Fruit fly (Drosophila melanogaster) whole organism, embryonic: ENCODE results near the gene CG33098.

Experiments used
- BEAF-32 ChIP-seq: fragments of 200-800 bp; sonication (Bioruptor generic); optimal IDR thresholded peaks from 3 replicates; lab custom pipeline; 2017; ENCODE audit warnings: missing biosample characterization, missing genetic modification characterization, mild to moderate bottlenecking, moderate library complexity, missing genetic modification reagents
- CG10209 ChIP-seq: fragments of 200-800 bp; sonication (Bioruptor generic); optimal IDR thresholded peaks from 3 replicates; lab custom pipeline; 2017; ENCODE audit warnings: missing biosample characterization, mild to moderate bottlenecking, missing genetic modification characterization, missing genetic modification reagents
- CG10321 ChIP-seq: fragments of 200-800 bp; sonication (Bioruptor generic); IDR thresholded peaks from 2 replicates; pipeline ENCODE4 v1.3.6; 2022; ENCODE audit warnings: missing biosample characterization, missing genetic modification characterization
- CG11560 ChIP-seq: fragments of 200-800 bp; sonication (Bioruptor generic); IDR thresholded peaks from 3 replicates; pipeline ENCODE4 v1.3.6; 2022; ENCODE audit warnings: missing biosample characterization, missing genetic modification characterization
- CG12659 ChIP-seq: fragments of 200-800 bp; sonication (Bioruptor generic); optimal IDR thresholded peaks from 3 replicates; lab custom pipeline; 2017; ENCODE audit warnings: mild to moderate bottlenecking, missing biosample characterization, missing genetic modification reagents, missing genetic modification characterization
- CG1603 ChIP-seq: fragments of 200-800 bp; sonication (Bioruptor generic); optimal IDR thresholded peaks from 2 replicates; lab custom pipeline; 2019; ENCODE audit warnings: missing biosample characterization, mild to moderate bottlenecking, missing genetic modification characterization, moderate library complexity
- CG16813 ChIP-seq: fragments of 200-800 bp; sonication (Bioruptor generic); IDR thresholded peaks from 3 replicates; pipeline ENCODE4 v1.3.6; 2022; ENCODE audit warnings: missing biosample characterization, missing genetic modification characterization; ENCODE audit not compliant: partially characterized antibody
- CG17186 ChIP-seq: fragments of 200-800 bp; sonication (Bioruptor generic); optimal IDR thresholded peaks from 3 replicates; lab custom pipeline; 2017; ENCODE audit warnings: missing biosample characterization, missing genetic modification reagents, missing genetic modification characterization
- CG1792 ChIP-seq: fragments of 200-800 bp; sonication (Bioruptor generic); optimal IDR thresholded peaks from 2 replicates; lab custom pipeline; 2016; ENCODE audit warnings: missing biosample characterization, missing genetic modification characterization
- CG1832 ChIP-seq: fragments of 200-800 bp; sonication (Bioruptor generic); optimal IDR thresholded peaks from 2 replicates; lab custom pipeline; 2017; ENCODE audit warnings: missing biosample characterization, mild to moderate bottlenecking, missing genetic modification characterization, inconsistent platforms
- CG2199 ChIP-seq: fragments of 200-800 bp; sonication (Bioruptor generic); IDR thresholded peaks from 3 replicates; pipeline ENCODE4 v1.3.6; 2022; ENCODE audit warnings: missing biosample characterization, missing genetic modification characterization
- CG2712 ChIP-seq: fragments of 200-800 bp; optimal IDR thresholded peaks from 3 replicates; lab custom pipeline; 2019; ENCODE audit warnings: missing biosample characterization, mild to moderate bottlenecking, missing genetic modification characterization, moderate library complexity
- CG30403 ChIP-seq: fragments of 200-800 bp; sonication (Bioruptor generic); optimal IDR thresholded peaks from 3 replicates; lab custom pipeline; 2016; ENCODE audit warnings: missing biosample characterization, missing genetic modification characterization
- CG31441 ChIP-seq: fragments of 200-800 bp; sonication (Bioruptor generic); IDR thresholded peaks from 2 replicates; pipeline ENCODE4 v1.3.6; 2022; ENCODE audit warnings: missing biosample characterization, missing genetic modification characterization
- CG33213 ChIP-seq: fragments of 200-800 bp; sonication (Bioruptor generic); optimal IDR thresholded peaks from 3 replicates; lab custom pipeline; 2016; ENCODE audit warnings: missing biosample characterization, missing genetic modification characterization
- CG34422 ChIP-seq: fragments of 200-800 bp; sonication (Bioruptor generic); IDR thresholded peaks from 3 replicates; pipeline ENCODE4 v1.3.6; 2022; ENCODE audit warnings: missing biosample characterization, missing genetic modification characterization
- CG3995 ChIP-seq: fragments of 200-800 bp; sonication (Bioruptor generic); optimal IDR thresholded peaks from 3 replicates; lab custom pipeline; 2016; ENCODE audit warnings: missing biosample characterization, missing genetic modification characterization
- CG42726 ChIP-seq: fragments of 200-800 bp; sonication (Bioruptor generic); IDR thresholded peaks from 2 replicates; pipeline ENCODE4 v1.3.6; 2022; ENCODE audit warnings: missing biosample characterization, missing genetic modification characterization; ENCODE audit not compliant: partially characterized antibody
- CG4328 ChIP-seq: fragments of 200-800 bp; sonication (Bioruptor generic); optimal IDR thresholded peaks from 3 replicates; lab custom pipeline; 2017; ENCODE audit warnings: missing biosample characterization, missing genetic modification reagents, missing genetic modification characterization
- CG6254 ChIP-seq: fragments of 200-800 bp; sonication (Bioruptor generic); optimal IDR thresholded peaks from 3 replicates; lab custom pipeline; 2017; ENCODE audit warnings: mild to moderate bottlenecking, missing biosample characterization, missing genetic modification reagents, missing genetic modification characterization
- CG7963 ChIP-seq: fragments of 200-800 bp; sonication (Bioruptor generic); IDR thresholded peaks from 3 replicates; pipeline ENCODE4 v1.3.6; 2022; ENCODE audit warnings: missing biosample characterization, missing genetic modification characterization; ENCODE audit not compliant: partially characterized antibody
- CG8478 ChIP-seq: fragments of >200 bp; optimal IDR thresholded peaks from 2 replicates; lab custom pipeline; 2018
- CG8924 ChIP-seq: fragments of 200-800 bp; optimal IDR thresholded peaks from 3 replicates; lab custom pipeline; 2019; ENCODE audit warnings: missing biosample characterization, mild to moderate bottlenecking, missing genetic modification characterization, moderate library complexity
- CoRest ChIP-seq: fragments of 200-800 bp; sonication (Bioruptor generic); optimal IDR thresholded peaks from 3 replicates; lab custom pipeline; 2018; ENCODE audit warnings: missing biosample characterization, mild to moderate bottlenecking, missing genetic modification characterization, moderate library complexity
- ERR ChIP-seq: fragments of 200-800 bp; sonication (Bioruptor generic); optimal IDR thresholded peaks from 2 replicates; lab custom pipeline; 2016; ENCODE audit warnings: missing biosample characterization, missing genetic modification characterization
- HLH4C ChIP-seq: fragments of 200-800 bp; sonication (Bioruptor generic); IDR thresholded peaks from 3 replicates; pipeline ENCODE4 v1.3.6; 2022; ENCODE audit warnings: missing biosample characterization, missing genetic modification characterization; ENCODE audit not compliant: partially characterized antibody
- MESR4 ChIP-seq: fragments of 200-800 bp; sonication (Bioruptor generic); optimal IDR thresholded peaks from 2 replicates; lab custom pipeline; 2018; ENCODE audit warnings: missing biosample characterization, mild to moderate bottlenecking, missing genetic modification characterization, moderate library complexity
- Med ChIP-seq: fragments of 200-800 bp; sonication (Bioruptor generic); peaks from one replicate; lab custom pipeline; 2016; ENCODE audit warnings: missing biosample characterization, missing genetic modification characterization, mild to moderate bottlenecking, inconsistent platforms, moderate library complexity
- Meics ChIP-seq: fragments of 200-800 bp; sonication (Bioruptor generic); optimal IDR thresholded peaks from 2 replicates; lab custom pipeline; 2017; ENCODE audit warnings: missing biosample characterization, mild to moderate bottlenecking, missing genetic modification characterization
- Myb ChIP-seq: fragments of 200-800 bp; sonication (Bioruptor generic); optimal IDR thresholded peaks from 2 replicates; lab custom pipeline; 2016; ENCODE audit warnings: missing biosample characterization, missing genetic modification characterization
- Rfx ChIP-seq: fragments of 200-800 bp; sonication (Bioruptor generic); IDR thresholded peaks from 2 replicates; pipeline ENCODE4 v1.3.6; 2022; ENCODE audit warnings: missing biosample characterization, missing genetic modification characterization
- Sry-δ ChIP-seq: fragments of 200-800 bp; sonication (Bioruptor generic); optimal IDR thresholded peaks from 2 replicates; lab custom pipeline; 2016; ENCODE audit warnings: missing biosample characterization, missing genetic modification characterization
- Trl ChIP-seq, 3 experiments: fragments of >200 bp in 2 of 3; fragments of 200-800 bp in 1 of 3; sonication (Bioruptor generic) in 1 of 3; optimal IDR thresholded peaks; 2 replicates in 1 of 3; 3 replicates in 2 of 3; lab custom pipeline; 2016 to 2017; ENCODE audit warnings: missing biosample characterization in 1 of 3, missing genetic modification characterization in 1 of 3
- bcd ChIP-seq: fragments of 200-800 bp; sonication (Bioruptor generic); optimal IDR thresholded peaks from 2 replicates; lab custom pipeline; 2017; ENCODE audit warnings: missing biosample characterization, mild to moderate bottlenecking, missing genetic modification characterization
- crc ChIP-seq: fragments of 200-800 bp; sonication (Bioruptor generic); optimal IDR thresholded peaks from 2 replicates; lab custom pipeline; 2016; ENCODE audit warnings: missing biosample characterization, missing genetic modification characterization
- crp ChIP-seq, 2 experiments: fragments of 200-800 bp; sonication (Bioruptor generic); optimal IDR thresholded peaks; 2 replicates in 1 of 2; 3 replicates in 1 of 2; lab custom pipeline; 2017; ENCODE audit warnings: missing biosample characterization in 2 of 2, missing genetic modification characterization in 2 of 2, mild to moderate bottlenecking in 1 of 2, moderate library complexity in 1 of 2
- disco-r ChIP-seq: fragments of 200-800 bp; sonication (Bioruptor generic); optimal IDR thresholded peaks from 2 replicates; lab custom pipeline; 2016; ENCODE audit warnings: missing biosample characterization, missing genetic modification characterization
- dm ChIP-seq: fragments of 200-800 bp; sonication (Bioruptor generic); optimal IDR thresholded peaks from 3 replicates; lab custom pipeline; 2016; ENCODE audit warnings: missing biosample characterization, missing genetic modification characterization
- gfzf ChIP-seq: fragments of 200-800 bp; sonication (Bioruptor generic); optimal IDR thresholded peaks from 2 replicates; lab custom pipeline; 2016; ENCODE audit warnings: missing biosample characterization, mild to moderate bottlenecking, missing genetic modification characterization, moderate library complexity
- hkb ChIP-seq, 2 experiments: fragments of 200-800 bp in 1 of 2; fragments of >200 bp in 1 of 2; sonication (Bioruptor generic) in 1 of 2; IDR thresholded peaks in 1 of 2; optimal IDR thresholded peaks in 1 of 2; 2 replicates each; pipeline versions ENCODE4 v1.3.6 to Lab custom; 2017 to 2022; ENCODE audit warnings: missing biosample characterization in 1 of 2, missing genetic modification characterization in 1 of 2
- kni ChIP-seq: fragments of 200-800 bp; sonication (Bioruptor generic); optimal IDR thresholded peaks from 3 replicates; lab custom pipeline; 2017; ENCODE audit warnings: mild to moderate bottlenecking, missing biosample characterization, missing genetic modification reagents, missing genetic modification characterization
- lola ChIP-seq, 3 experiments: fragments of >200 bp in 2 of 3; fragments of 200-800 bp in 1 of 3; sonication (Bioruptor generic) in 1 of 3; optimal IDR thresholded peaks; 2 replicates each; lab custom pipeline; 2017 to 2019; ENCODE audit warnings: missing biosample characterization in 3 of 3, missing genetic modification characterization in 3 of 3, mild to moderate bottlenecking in 1 of 3, moderate library complexity in 1 of 3
- maf-S ChIP-seq: fragments of 200-800 bp; sonication (Bioruptor generic); optimal IDR thresholded peaks from 2 replicates; lab custom pipeline; 2016; ENCODE audit warnings: missing biosample characterization, missing genetic modification characterization
- shn ChIP-seq: fragments of 200-800 bp; sonication (Bioruptor generic); optimal IDR thresholded peaks from 3 replicates; lab custom pipeline; 2016; ENCODE audit warnings: missing biosample characterization, missing genetic modification characterization
- sim ChIP-seq: fragments of 200-800 bp; sonication (Bioruptor generic); IDR thresholded peaks from 2 replicates; pipeline ENCODE4 v1.3.6; 2022; ENCODE audit warnings: missing biosample characterization, missing genetic modification characterization
- sob ChIP-seq: fragments of 200-800 bp; sonication (Bioruptor generic); IDR thresholded peaks from 2 replicates; pipeline ENCODE4 v1.3.6; 2022; ENCODE audit warnings: missing biosample characterization, missing genetic modification characterization
- tio ChIP-seq: fragments of 200-800 bp; sonication (Bioruptor generic); optimal IDR thresholded peaks from 2 replicates; lab custom pipeline; 2017; ENCODE audit warnings: missing biosample characterization, missing genetic modification characterization, inconsistent platforms

CG33098 gene

DNA sequence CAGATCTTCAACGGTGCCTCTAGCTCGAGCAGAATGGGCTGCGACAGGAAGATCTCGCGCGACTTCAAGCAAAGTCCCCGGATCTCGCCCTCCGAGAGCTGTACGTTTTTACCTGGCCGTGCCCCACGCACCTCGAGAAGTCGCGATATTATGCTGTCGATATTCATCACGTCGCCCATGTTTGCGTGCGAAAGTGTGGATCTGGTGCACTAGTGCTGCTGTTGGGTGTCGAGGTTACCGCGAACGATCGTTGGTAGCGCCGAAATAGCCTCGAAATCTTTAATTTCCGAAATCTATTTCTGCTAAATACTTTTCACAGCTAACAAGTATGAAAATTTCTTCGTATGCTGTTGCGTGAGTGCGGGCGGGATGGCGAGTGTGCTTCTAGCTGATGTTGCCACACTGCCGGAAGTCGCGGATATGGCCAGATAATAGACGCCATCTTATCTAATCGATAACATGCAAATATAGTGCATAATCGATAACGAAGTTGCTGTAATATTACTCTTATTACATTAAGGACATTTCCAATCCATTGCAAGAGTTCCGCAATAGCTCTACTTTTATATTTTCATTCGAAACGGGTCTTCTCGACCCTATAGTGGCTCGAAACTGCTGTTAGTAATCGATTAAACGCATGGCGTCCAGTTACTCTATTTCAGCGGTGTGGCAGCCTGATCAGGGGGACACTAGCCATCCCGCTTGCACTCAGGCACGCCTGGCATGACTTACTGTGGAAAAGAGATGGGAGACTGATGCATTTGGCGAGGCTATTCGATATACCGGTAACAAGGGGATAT lies 38.7 kb downstream of the CG33098 start, which contains the start of gene Pp1-87B (continued):
- TF ChIP-seq Trl (optimal IDR thresholded peaks at IDR 0.05; lab: Kevin White, UChicago) (no peak), Trl (GFP tag; optimal IDR thresholded peaks at IDR 0.05; lab: Kevin White, UChicago) (peak; percentile 7), MESR4 (GFP tag; lab: Kevin White, UChicago) (peak; percentile 98), CG16813 (GFP tag; lab: Robert Waterston, UW) (peak; percentile 55; the same call in 1 of the 3 replicates), Rfx (GFP tag; lab: Robert Waterston, UW) (no peak), CG17186 (GFP tag; lab: Kevin White, UChicago) (peak; percentile 54), crc (GFP tag; lab: Kevin White, UChicago) (no peak), CG34422 (peak; percentile 31; the same call in 1 of the 3 replicates), lola (GFP tag; optimal IDR thresholded peaks at IDR 0.05; lab: Kevin White, UChicago) (peak in 1 of 3 experiments; percentile 28), ERR (GFP tag; lab: Kevin White, UChicago) (no peak), CG7963 (GFP tag; lab: Robert Waterston, UW) (no peak), crp (GFP tag; optimal IDR thresholded peaks at IDR 0.05; lab: Kevin White, UChicago) (peak in 1 of 2 experiments; percentile 8), CG30403 (GFP tag; lab: Kevin White, UChicago) (peak; percentile 39), hkb (optimal IDR thresholded peaks at IDR 0.05; lab: Kevin White, UChicago) (peak; percentile 92), hkb (GFP tag; IDR thresholded peaks at IDR 0.05; lab: Robert Waterston, UW) (no peak), CoRest (peak; percentile 63), CG2199 (GFP tag; lab: Robert Waterston, UW) (no peak), bcd (GFP tag; lab: Kevin White, UChicago) (peak; percentile 15), CG12659 (peak; percentile 87), CG1792 (GFP tag; lab: Kevin White, UChicago) (no peak), CG6254 (GFP tag; lab: Kevin White, UChicago) (no peak), CG31441 (GFP tag; lab: Robert Waterston, UW) (peak; percentile 25; the same call in 1 of the 2 replicates), CG8924 (peak; percentile 43), sob (no peak), Sry-δ (peak; percentile 75), BEAF-32 (peak; percentile 70), CG3995 (peak; percentile 38), tio (GFP tag; lab: Kevin White, UChicago) (no peak), disco-r (GFP tag; lab: Kevin White, UChicago) (no peak), CG2712 (tag; lab: Kevin White, UChicago) (peak; percentile 10), CG8478 (lab: Kevin White, UChicago) (peak; percentile 97), CG1832 (GFP tag; lab: Kevin White, UChicago) (peak; percentile 95), HLH4C (GFP tag; lab: Robert Waterston, UW) (peak; percentile 66; the same call in 2 of the 3 replicates), gfzf (GFP tag; lab: Kevin White, UChicago) (peak; percentile 17), maf-S (GFP tag; lab: Kevin White, UChicago) (no peak), kni (GFP tag; lab: Kevin White, UChicago) (peak; percentile 70), CG10321 (GFP tag; lab: Robert Waterston, UW) (peak; percentile 91), CG4328 (GFP tag; lab: Kevin White, UChicago) (peak; percentile 32), CG1603 (tag; lab: Kevin White, UChicago) (peak; percentile 19), Myb (GFP tag; lab: Kevin White, UChicago) (peak; percentile 74), dm (GFP tag; lab: Kevin White, UChicago) (peak; percentile 89), CG10209 (GFP tag; lab: Kevin White, UChicago) (peak; percentile 18), Meics (peak; percentile 56), CG33213 (GFP tag; lab: Kevin White, UChicago) (no peak), sim (GFP tag; lab: Robert Waterston, UW) (no peak), Med (peak; percentile 76), CG11560 (tag; lab: Robert Waterston, UW) (peak; percentile 100), shn (GFP tag; lab: Kevin White, UChicago) (peak; percentile 26), CG42726 (no peak; the same call in 1 of the 2 replicates)
